Worm (Caenorhabditis elegans) whole organism, L2 larva: Measurements from ENCODE around the gene grsp-3.

Experiments used
- ZK546.5 ChIP-seq: sonication (generic microtip); optimal IDR thresholded peaks from 2 replicates; lab custom pipeline; 2017; ENCODE audit warnings: missing biosample characterization, missing genetic modification characterization
- ama-1 ChIP-seq: fragments of 150-350 bp; optimal IDR thresholded peaks from 2 replicates; lab custom pipeline; 2018; ENCODE audit warnings: inconsistent platforms
- egl-27 ChIP-seq: sonication (generic microtip); optimal IDR thresholded peaks from 3 replicates; lab custom pipeline; 2017; ENCODE audit warnings: missing biosample characterization, missing genetic modification reagents, missing genetic modification characterization
- lin-39 ChIP-seq: fragments of 150-350 bp; optimal IDR thresholded peaks from 2 replicates; lab custom pipeline; 2014; ENCODE audit warnings: missing biosample characterization, missing genetic modification reagents, missing genetic modification characterization
- mdl-1 ChIP-seq, 2 experiments: fragments of 150-350 bp in 1 of 2; sonication (generic microtip) in 1 of 2; optimal IDR thresholded peaks; 2 replicates each; lab custom pipeline; 2017; ENCODE audit warnings: missing biosample characterization in 2 of 2, missing genetic modification characterization in 2 of 2
- nhr-12 ChIP-seq: fragments of 150-350 bp; optimal IDR thresholded peaks from 2 replicates; lab custom pipeline; 2014; ENCODE audit warnings: missing biosample characterization, missing genetic modification characterization

ce11 chrIV:7147722-7148121 lies 16.0 kb upstream of the grsp-3 start:
- TF ChIP-seq mdl-1 (tag; optimal IDR thresholded peaks at IDR 0.05; lab: Kevin White, UChicago), result no peak
- no peak for TF ChIP-seq egl-27 (tag; lab: Kevin White, UChicago)
- TF ChIP-seq ZK546.5 (tag; lab: Kevin White, UChicago), result no peak
- TF ChIP-seq nhr-12 (tag; lab: Kevin White, UChicago), result no peak
- no peak for TF ChIP-seq ama-1 (lab: Kevin White, UChicago)
- TF ChIP-seq lin-39 (tag; lab: Kevin White, UChicago), result no peak
